Worm (Caenorhabditis elegans) whole organism, L1 larva: ENCODE measurements around the gene clec-28.
A peak's percentile ranks its signal among the peaks of the same experiment; 100 is the strongest.

Experiments used
- C04F5.9 ChIP-seq: sonication (generic microtip); optimal IDR thresholded peaks from 2 replicates; lab custom pipeline; 2016; ENCODE audit warnings: missing genetic modification characterization, missing compliant biosample characterization
- C34B4.2 ChIP-seq: sonication (generic microtip); optimal IDR thresholded peaks from 2 replicates; lab custom pipeline; 2017; ENCODE audit warnings: mild to moderate bottlenecking, missing genetic modification characterization, missing compliant biosample characterization
- alr-1 ChIP-seq: fragments of 200-800 bp; sonication (Bioruptor generic); optimal IDR thresholded peaks from 2 replicates; lab custom pipeline; 2018; ENCODE audit warnings: borderline replicate concordance, mild to moderate bottlenecking, missing genetic modification characterization, missing compliant biosample characterization
- aly-2 ChIP-seq: fragments of 150-350 bp; optimal IDR thresholded peaks from 2 replicates; lab custom pipeline; 2014; ENCODE audit warnings: missing biosample characterization, missing genetic modification characterization
- ceh-8 ChIP-seq: fragments of 200-800 bp; sonication (Bioruptor generic); optimal IDR thresholded peaks from 2 replicates; lab custom pipeline; 2018; ENCODE audit warnings: mild to moderate bottlenecking, missing genetic modification characterization, moderate library complexity, missing compliant biosample characterization
- ceh-88 ChIP-seq: fragments of 200-800 bp; sonication (Bioruptor generic); IDR thresholded peaks from 2 replicates; pipeline ENCODE4 v1.3.6; 2022; ENCODE audit warnings: missing genetic modification characterization, missing compliant biosample characterization
- ceh-90 ChIP-seq: sonication (generic microtip); optimal IDR thresholded peaks from 2 replicates; lab custom pipeline; 2016; ENCODE audit warnings: missing genetic modification characterization, missing compliant biosample characterization
- ces-1 ChIP-seq: fragments of 150-350 bp; optimal IDR thresholded peaks from 2 replicates; lab custom pipeline; 2014; ENCODE audit warnings: missing biosample characterization, missing genetic modification reagents, missing genetic modification characterization
- dsc-1 ChIP-seq: sonication (generic microtip); optimal IDR thresholded peaks from 2 replicates; lab custom pipeline; 2016; ENCODE audit warnings: mild to moderate bottlenecking, missing genetic modification characterization, missing compliant biosample characterization
- efl-3 ChIP-seq: fragments of 200-800 bp; sonication (Bioruptor generic); optimal IDR thresholded peaks from 2 replicates; lab custom pipeline; 2018; ENCODE audit warnings: mild to moderate bottlenecking, missing genetic modification characterization, missing compliant biosample characterization
- elt-2 ChIP-seq: sonication (generic microtip); optimal IDR thresholded peaks from 2 replicates; lab custom pipeline; 2016; ENCODE audit warnings: missing genetic modification characterization, mild to moderate bottlenecking, inconsistent platforms, missing compliant biosample characterization, missing genetic modification reagents
- ets-5 ChIP-seq: fragments of 200-800 bp; sonication (Bioruptor generic); IDR thresholded peaks from 2 replicates; pipeline ENCODE4 v1.3.6; 2022; ENCODE audit warnings: missing genetic modification characterization, missing compliant biosample characterization
- fos-1 ChIP-seq: fragments of 150-350 bp; optimal IDR thresholded peaks from 2 replicates; lab custom pipeline; 2014; ENCODE audit warnings: missing biosample characterization, missing genetic modification characterization
- isw-1 ChIP-seq: fragments of 200-800 bp; sonication (Bioruptor generic); IDR thresholded peaks from 2 replicates; pipeline ENCODE4 v1.3.6; 2022; ENCODE audit warnings: missing genetic modification characterization, missing compliant biosample characterization
- lin-14 ChIP-seq: fragments of 200-800 bp; sonication (Bioruptor generic); optimal IDR thresholded peaks from 2 replicates; lab custom pipeline; 2018; ENCODE audit warnings: mild to moderate bottlenecking, missing genetic modification characterization, moderate library complexity, missing compliant biosample characterization
- lin-15B ChIP-seq: fragments of 150-350 bp; sonication (generic microtip); optimal IDR thresholded peaks from 3 replicates; lab custom pipeline; 2014; ENCODE audit warnings: missing biosample characterization, missing genetic modification characterization
- lir-3 ChIP-seq: sonication (generic microtip); optimal IDR thresholded peaks from 2 replicates; lab custom pipeline; 2016; ENCODE audit warnings: mild to moderate bottlenecking, missing genetic modification characterization, moderate library complexity, missing compliant biosample characterization; ENCODE audit not compliant: poor library complexity
- lsy-2 ChIP-seq, 2 experiments: fragments of 150-350 bp; optimal IDR thresholded peaks; 2 replicates each; lab custom pipeline; 2014; ENCODE audit warnings: missing biosample characterization in 2 of 2, missing genetic modification characterization in 2 of 2
- mdl-1 ChIP-seq, 2 experiments: fragments of 150-350 bp; optimal IDR thresholded peaks; 2 replicates each; lab custom pipeline; 2014 to 2017; ENCODE audit warnings: missing biosample characterization in 2 of 2, missing genetic modification characterization in 2 of 2, inconsistent platforms in 1 of 2
- mep-1 ChIP-seq: fragments of 150-350 bp; optimal IDR thresholded peaks from 2 replicates; lab custom pipeline; 2014; ENCODE audit warnings: missing biosample characterization, missing genetic modification characterization
- nhr-11 ChIP-seq: fragments of 150-350 bp; optimal IDR thresholded peaks from 2 replicates; lab custom pipeline; 2014; ENCODE audit warnings: missing biosample characterization, missing genetic modification characterization
- nhr-19 ChIP-seq: fragments of 200-800 bp; sonication (Bioruptor generic); conservative IDR thresholded peaks from 2 replicates; pipeline ENCODE4 v1.3.6; 2022; ENCODE audit warnings: missing genetic modification characterization, missing compliant biosample characterization
- nhr-20 ChIP-seq: sonication (generic microtip); optimal IDR thresholded peaks from 2 replicates; lab custom pipeline; 2016; ENCODE audit warnings: mild to moderate bottlenecking, missing genetic modification characterization, missing compliant biosample characterization
- nhr-47 ChIP-seq: sonication (generic microtip); optimal IDR thresholded peaks from 2 replicates; lab custom pipeline; 2016; ENCODE audit warnings: mild to moderate bottlenecking, missing genetic modification characterization, moderate library complexity, missing compliant biosample characterization
- nhr-76 ChIP-seq: sonication (generic microtip); optimal IDR thresholded peaks from 2 replicates; lab custom pipeline; 2017; ENCODE audit warnings: missing biosample characterization, missing genetic modification characterization
- nhr-77 ChIP-seq: fragments of 150-350 bp; optimal IDR thresholded peaks from 2 replicates; lab custom pipeline; 2014; ENCODE audit warnings: missing biosample characterization, missing genetic modification characterization
- nhr-84 ChIP-seq: sonication (generic microtip); optimal IDR thresholded peaks from 2 replicates; lab custom pipeline; 2017; ENCODE audit warnings: missing biosample characterization, missing genetic modification characterization
- nhr-90 ChIP-seq: sonication (generic microtip); optimal IDR thresholded peaks from 2 replicates; lab custom pipeline; 2016; ENCODE audit warnings: mild to moderate bottlenecking, missing genetic modification characterization, missing compliant biosample characterization; ENCODE audit not compliant: poor library complexity
- pax-3 ChIP-seq: fragments of 200-800 bp; sonication (Bioruptor generic); optimal IDR thresholded peaks from 2 replicates; lab custom pipeline; 2018; ENCODE audit warnings: mild to moderate bottlenecking, missing genetic modification characterization, moderate library complexity, missing compliant biosample characterization
- skn-1 ChIP-seq: fragments of 150-350 bp; optimal IDR thresholded peaks from 2 replicates; lab custom pipeline; 2014; ENCODE audit warnings: missing biosample characterization, missing genetic modification characterization
- swsn-7 ChIP-seq: sonication (generic microtip); optimal IDR thresholded peaks from 2 replicates; lab custom pipeline; 2016; ENCODE audit warnings: missing genetic modification characterization, missing compliant biosample characterization
- tlp-1 ChIP-seq: fragments of 150-350 bp; optimal IDR thresholded peaks from 2 replicates; lab custom pipeline; 2014; ENCODE audit warnings: missing biosample characterization, missing genetic modification characterization
- unc-86 ChIP-seq: sonication (generic microtip); optimal IDR thresholded peaks from 2 replicates; lab custom pipeline; 2016; ENCODE audit warnings: missing genetic modification characterization, missing compliant biosample characterization

clec-28 gene

ce11 chrV:16840961-16841360 is 24.5 kb upstream of the clec-28 start, which contains the start of gene clec-40:
TSS of gene clec-40 (minus strand) at chrV:16841061.
- no peak for TF ChIP-seq nhr-77
- no peak for TF ChIP-seq nhr-76 (tag; lab: Kevin White, UChicago)
- TF ChIP-seq isw-1 (GFP tag; lab: Robert Waterston, UW), result no peak
- TF ChIP-seq ets-5 (GFP tag; lab: Robert Waterston, UW), result no peak
- TF ChIP-seq nhr-90, result no peak
- no peak for TF ChIP-seq nhr-11 (tag; lab: Kevin White, UChicago)
- no peak for TF ChIP-seq ces-1
- no peak for TF ChIP-seq ceh-90 (tag; lab: Kevin White, UChicago)
- TF ChIP-seq elt-2 (tag; lab: Kevin White, UChicago), result no peak
- TF ChIP-seq pax-3, result no peak
- no peak for TF ChIP-seq lin-14 (GFP tag; lab: Kevin White, UChicago)
- TF ChIP-seq nhr-20, result no peak

- no peak for TF ChIP-seq dsc-1 (tag; lab: Kevin White, UChicago)
- TF ChIP-seq nhr-47 (tag; lab: Kevin White, UChicago), result no peak
- TF ChIP-seq unc-86 (tag; lab: Kevin White, UChicago), result no peak
- no peak for TF ChIP-seq aly-2 (tag; lab: Kevin White, UChicago)
- no peak for TF ChIP-seq tlp-1 (tag; lab: Kevin White, UChicago)
- TF ChIP-seq fos-1 (tag; lab: Kevin White, UChicago), result no peak
- no peak for TF ChIP-seq nhr-76 (tag; lab: Kevin White, UChicago)
- no peak for TF ChIP-seq C04F5.9 (tag; lab: Kevin White, UChicago)
- no peak for TF ChIP-seq lir-3 (tag; lab: Kevin White, UChicago)
- no peak for TF ChIP-seq lsy-2 (tag; optimal IDR thresholded peaks at IDR 0.05; lab: Kevin White, UChicago)
- no peak for TF ChIP-seq lin-15B (tag; lab: Kevin White, UChicago)
- TF ChIP-seq ceh-8, result no peak
- no peak for TF ChIP-seq mdl-1 (tag; optimal IDR thresholded peaks at IDR 0.05; lab: Kevin White, UChicago)
Observed at ce11 chrV:16842941-16843340, 22.6 kb upstream of the clec-28 start, which contains the start of gene clec-25. TSS of gene clec-25 (plus strand) at chrV:16843241.

DNA sequence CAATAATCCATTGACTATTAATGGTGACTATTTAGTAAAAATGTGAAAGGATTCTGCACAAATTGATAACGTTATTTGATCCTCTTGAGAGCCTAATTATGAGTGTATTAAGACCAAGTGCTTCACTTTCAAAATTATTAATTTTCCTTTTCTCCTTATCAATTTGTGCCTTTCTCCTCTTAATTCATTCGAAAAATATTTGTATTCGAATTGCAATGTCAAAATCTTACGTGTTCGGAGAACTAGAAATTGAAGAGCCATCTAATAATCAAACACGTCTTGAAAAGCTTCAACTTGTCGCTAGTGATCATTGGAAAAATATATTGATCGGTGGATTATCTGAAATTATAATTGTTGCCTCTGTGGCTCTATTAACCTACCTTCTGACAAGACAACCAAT is 17.0 kb upstream of the clec-28 start, which contains the start of the genes clec-36 and clec-26:
Gene clec-36, minus strand, starts transcription at position 101 of the 400 bp plus-strand sequence.
Gene clec-26, plus strand, starts transcription at position 114 of the 400 bp plus-strand sequence.
- TF ChIP-seq C34B4.2 (tag; lab: Kevin White, UChicago) (no peak), elt-2 (tag; lab: Kevin White, UChicago) (peak; percentile 44), lir-3 (tag; lab: Kevin White, UChicago) (no peak), alr-1 (tag; lab: Kevin White, UChicago) (no peak), nhr-19 (GFP tag; lab: Robert Waterston, UW) (no peak)

DNA sequence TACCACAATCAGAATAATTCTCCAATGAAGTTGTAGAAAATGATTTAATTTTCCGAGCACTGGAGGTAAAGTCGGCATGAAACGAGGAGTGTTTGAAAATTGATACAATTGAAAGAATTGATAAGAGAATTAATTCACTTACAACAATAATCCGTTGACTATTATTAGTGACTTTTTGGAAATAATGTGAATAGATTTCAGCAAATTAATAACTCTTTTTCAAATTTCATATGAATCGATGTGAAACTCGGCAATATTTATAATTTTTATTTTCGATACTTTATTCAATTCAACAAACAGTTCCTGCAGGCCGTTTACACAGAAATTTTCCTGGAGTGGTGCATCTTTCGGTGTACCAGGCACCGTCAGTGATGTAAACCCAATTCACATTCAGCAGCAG is 13.5 kb upstream of the clec-28 start, which contains the start of gene clec-37:
Gene clec-37, minus strand, starts transcription at position 101 of the 400 bp plus-strand sequence.
- TF ChIP-seq C04F5.9 (tag; lab: Kevin White, UChicago), result no peak
- TF ChIP-seq nhr-84, result no peak
- TF ChIP-seq nhr-76 (tag; lab: Kevin White, UChicago), result no peak
- no peak for TF ChIP-seq lin-14 (GFP tag; lab: Kevin White, UChicago)
- TF ChIP-seq ceh-88 (GFP tag; lab: Robert Waterston, UW), result no peak
- no peak for TF ChIP-seq nhr-90
- TF ChIP-seq efl-3 (GFP tag; lab: Kevin White, UChicago), result no peak
- no peak for TF ChIP-seq swsn-7 (tag; lab: Kevin White, UChicago)
- TF ChIP-seq C34B4.2 (tag; lab: Kevin White, UChicago), result no peak
- no peak for TF ChIP-seq mep-1
- no peak for TF ChIP-seq skn-1
- no peak for TF ChIP-seq lin-15B (tag; lab: Kevin White, UChicago)
- TF ChIP-seq, all 84 proteins: peak for 0
